Worm (Caenorhabditis elegans): ENCODE results near the gene ZK1010.10.
A peak's percentile ranks its signal among the peaks of the same experiment; 100 is the strongest.

The ZK1010.10 gene

DNA sequence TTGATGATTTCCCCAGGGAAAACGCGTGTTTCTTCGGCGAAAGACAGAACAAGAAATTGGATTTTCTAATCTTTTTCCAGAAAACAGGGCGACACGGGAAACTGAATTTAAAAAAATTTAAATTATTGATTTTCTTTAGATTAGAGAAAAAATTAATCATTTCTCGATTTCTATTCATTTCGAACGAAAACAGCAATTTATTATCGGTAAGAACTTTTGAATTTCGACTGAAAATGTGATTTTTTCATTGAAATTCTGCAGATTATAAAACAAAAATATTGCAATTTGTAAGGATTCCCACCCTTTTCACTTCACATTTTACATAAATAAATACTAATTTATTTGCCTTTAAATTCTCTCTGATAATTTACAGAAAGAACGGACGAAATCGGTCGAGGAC lies 29.8 kb upstream of the ZK1010.10 start, which contains the start of gene bckd-1A:
bckd-1A (minus strand) TSS at position 101 of the 400 bp plus-strand sequence.
- TF ChIP-seq peb-1 (tag; optimal IDR thresholded peaks at IDR 0.05) (no peak), nhr-237 (tag; optimal IDR thresholded peaks at IDR 0.05) (no peak), egl-27 (tag; optimal IDR thresholded peaks at IDR 0.05) (no peak), ztf-11 (tag; optimal IDR thresholded peaks at IDR 0.05) (no peak), F13H6.1 (tag; optimal IDR thresholded peaks at IDR 0.05) (no peak), unc-39 (tag; optimal IDR thresholded peaks at IDR 0.05) (no peak), crh-2 (tag; optimal IDR thresholded peaks at IDR 0.05) (no peak), unc-55 (GFP tag; optimal IDR thresholded peaks at IDR 0.05) (no peak), nhr-10 (tag; optimal IDR thresholded peaks at IDR 0.05) (no peak), unc-62 (GFP tag; optimal IDR thresholded peaks at IDR 0.05) (no peak), C34F6.9 (tag; optimal IDR thresholded peaks at IDR 0.05) (no peak), lsy-2 (tag; optimal IDR thresholded peaks at IDR 0.05) (no peak), nhr-12 (tag; optimal IDR thresholded peaks at IDR 0.05) (no peak), nhr-23 (tag; optimal IDR thresholded peaks at IDR 0.05) (no peak)

DNA sequence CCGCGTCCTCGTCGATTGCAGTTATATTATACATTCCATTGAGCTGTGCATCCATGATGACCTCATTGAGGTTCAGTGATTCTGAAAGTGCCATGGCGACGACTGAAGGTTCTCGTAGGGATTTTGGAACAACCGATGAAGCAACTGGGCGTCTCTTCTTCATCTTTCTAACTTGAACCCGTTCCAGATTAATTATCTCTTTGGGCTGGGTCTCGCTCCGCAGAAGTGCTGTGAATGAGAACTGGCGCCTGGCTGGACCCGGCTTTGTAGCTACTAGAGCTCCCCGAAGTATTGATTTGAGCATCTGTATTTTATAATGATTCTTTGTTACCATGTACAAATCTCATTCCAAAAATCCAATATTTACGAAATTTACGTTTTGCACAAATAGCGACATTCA lies 24.6 kb upstream of the ZK1010.10 start, which contains the start of gene ZK1010.2:
ZK1010.2 (minus strand) TSS at position 304 of the 400 bp plus-strand sequence.
- no peak for TF ChIP-seq aly-2 (tag; optimal IDR thresholded peaks at IDR 0.05)

DNA sequence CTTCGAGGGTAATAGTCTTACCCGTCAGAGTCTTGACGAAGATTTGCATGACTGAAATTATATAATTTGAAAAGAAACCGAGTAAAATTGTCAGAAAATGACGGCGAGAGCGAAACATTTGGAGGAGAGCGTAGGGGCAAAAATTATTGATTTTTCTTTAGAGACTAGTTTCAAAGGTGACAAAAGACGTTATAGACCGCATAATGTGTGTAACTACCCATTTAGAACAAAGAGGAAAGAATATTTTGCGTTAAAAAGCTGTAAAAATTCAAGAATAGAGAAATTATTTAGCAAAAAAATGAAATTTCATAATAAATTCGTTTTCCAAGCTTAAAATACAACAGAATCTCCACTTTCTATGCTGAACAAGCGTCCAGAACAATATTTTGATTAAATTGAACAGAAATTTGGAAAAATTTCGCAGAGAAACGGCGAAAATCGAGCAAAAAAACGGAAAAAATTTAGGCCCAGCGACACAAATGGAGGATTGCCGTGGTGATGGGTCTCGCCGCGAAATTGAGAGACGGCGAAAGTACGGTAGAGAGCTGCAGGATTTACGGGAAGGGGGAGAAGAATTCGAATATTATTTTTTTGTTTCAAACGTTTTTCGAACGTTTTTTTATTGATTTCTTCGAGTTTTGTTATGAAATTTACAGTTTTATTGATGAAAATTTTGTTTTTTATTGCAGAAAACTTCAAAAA lies 23.6 kb upstream of the ZK1010.10 start, which contains the start of the genes ubq-2 and frg-1:
ubq-2 (minus strand) TSS at position 51 of the 702 bp plus-strand sequence.
frg-1 (plus strand) TSS at position 690 of the 702 bp plus-strand sequence.
- no peak for TF ChIP-seq Y55F3AM.14 (GFP tag; optimal IDR thresholded peaks at IDR 0.05)
- TF ChIP-seq egl-27 (tag; optimal IDR thresholded peaks at IDR 0.05): peak; percentile 61
- TF ChIP-seq lin-39 (tag; optimal IDR thresholded peaks at IDR 0.05): no peak
- TF ChIP-seq mab-5 (tag; optimal IDR thresholded peaks at IDR 0.05): peak; percentile 78
- peak; percentile 100 for TF ChIP-seq R02D3.7 (tag; optimal IDR thresholded peaks at IDR 0.05)
- no peak for TF ChIP-seq nhr-77 (tag; optimal IDR thresholded peaks at IDR 0.05)
- no peak for TF ChIP-seq ceh-82 (tag; optimal IDR thresholded peaks at IDR 0.05)
- peak; percentile 97 for TF ChIP-seq sem-4 (tag; optimal IDR thresholded peaks at IDR 0.05)
- peak; percentile 66 for TF ChIP-seq fos-1 (tag; optimal IDR thresholded peaks at IDR 0.05)
- TF ChIP-seq blmp-1 (tag; optimal IDR thresholded peaks at IDR 0.05; ENCODE audit: insufficient read depth): no peak
- no peak for TF ChIP-seq peb-1 (tag; optimal IDR thresholded peaks at IDR 0.05)
- TF ChIP-seq snpc-4 (tag; optimal IDR thresholded peaks at IDR 0.05): peak; percentile 47
- TF ChIP-seq C34F6.9 (tag; optimal IDR thresholded peaks at IDR 0.05): peak; percentile 79
- TF ChIP-seq F13H6.1 (tag; optimal IDR thresholded peaks at IDR 0.05): peak; percentile 84
- TF ChIP-seq ceh-16 (tag; optimal IDR thresholded peaks at IDR 0.05): peak; percentile 75
- peak; percentile 35 for TF ChIP-seq nhr-237 (tag; optimal IDR thresholded peaks at IDR 0.05)
- TF ChIP-seq mdl-1 (tag; optimal IDR thresholded peaks at IDR 0.05): no peak
- TF ChIP-seq elt-3 (tag; optimal IDR thresholded peaks at IDR 0.05): no peak
- TF ChIP-seq ama-1 (optimal IDR thresholded peaks at IDR 0.05): peak; percentile 69
- peak; percentile 80 for TF ChIP-seq sma-3 (GFP tag; optimal IDR thresholded peaks at IDR 0.05)
- TF ChIP-seq lin-13 (GFP tag; optimal IDR thresholded peaks at IDR 0.05): peak; percentile 84
- TF ChIP-seq unc-39 (tag; optimal IDR thresholded peaks at IDR 0.05): no peak
- peak; percentile 83 for TF ChIP-seq nhr-25 (tag; optimal IDR thresholded peaks at IDR 0.05)
- peak; percentile 86 for TF ChIP-seq gmeb-1 (tag; optimal IDR thresholded peaks at IDR 0.05)
- peak; percentile 91 for TF ChIP-seq lin-11 (tag; optimal IDR thresholded peaks at IDR 0.05)
- peak; percentile 76 for TF ChIP-seq zag-1 (tag; optimal IDR thresholded peaks at IDR 0.05)
- TF ChIP-seq nhr-12 (tag; optimal IDR thresholded peaks at IDR 0.05): no peak
- peak; percentile 91 for TF ChIP-seq unc-55 (GFP tag; optimal IDR thresholded peaks at IDR 0.05)
- TF ChIP-seq sma-9 (GFP tag; optimal IDR thresholded peaks at IDR 0.05): peak; percentile 81
- TF ChIP-seq sma-9 (tag; optimal IDR thresholded peaks at IDR 0.05): no peak
- TF ChIP-seq lsy-2 (tag; optimal IDR thresholded peaks at IDR 0.05): peak; percentile 99 to 100
- peak; percentile 86 for TF ChIP-seq nhr-21 (tag; optimal IDR thresholded peaks at IDR 0.05)
- peak; percentile 46 for TF ChIP-seq nhr-10 (tag; optimal IDR thresholded peaks at IDR 0.05)
- TF ChIP-seq nhr-6 (tag; optimal IDR thresholded peaks at IDR 0.05): peak; percentile 48
- TF ChIP-seq ztf-1 (GFP tag; conservative IDR thresholded peaks at IDR 0.05): no peak
- TF ChIP-seq ZK546.5 (tag; optimal IDR thresholded peaks at IDR 0.05): peak; percentile 37
- TF ChIP-seq nhr-23 (tag; optimal IDR thresholded peaks at IDR 0.05): no peak
- TF ChIP-seq elt-1 (tag; optimal IDR thresholded peaks at IDR 0.05): no peak
- TF ChIP-seq nhr-129 (tag; optimal IDR thresholded peaks at IDR 0.05): peak; percentile 78
- no peak for TF ChIP-seq skn-1 (tag; optimal IDR thresholded peaks at IDR 0.05)
- no peak for TF ChIP-seq nhr-11 (tag; optimal IDR thresholded peaks at IDR 0.05)
- TF ChIP-seq dmd-4 (tag; optimal IDR thresholded peaks at IDR 0.05): peak; percentile 12
- TF ChIP-seq ztf-4 (tag; optimal IDR thresholded peaks at IDR 0.05): peak; percentile 59
- TF ChIP-seq crh-2 (tag; optimal IDR thresholded peaks at IDR 0.05): peak; percentile 87

Measured in whole organism, L2 larva.